Worm (Caenorhabditis elegans): Measurements from ENCODE around the gene R148.5.

DNA sequence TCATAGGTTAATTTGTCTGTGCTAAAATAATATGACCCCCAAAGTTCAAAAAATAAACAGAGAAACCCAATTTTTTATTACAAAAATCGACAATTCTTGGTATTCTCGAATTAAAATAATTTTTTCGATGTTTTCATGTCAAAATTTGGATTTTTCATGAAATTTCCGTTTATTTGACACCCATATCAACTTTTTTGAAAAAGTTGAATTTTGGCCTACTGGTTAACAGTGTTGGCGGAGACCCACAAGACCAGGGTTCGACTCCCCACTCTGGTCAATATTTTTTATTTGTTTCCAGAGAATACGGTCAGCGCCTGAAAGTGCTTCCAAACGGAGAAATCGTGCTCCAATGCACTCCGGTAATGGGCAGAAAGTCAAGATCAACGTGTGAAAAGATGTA is 26.3 kb downstream of the R148.5 start:
- no peak for TF ChIP-seq lin-39 (tag; optimal IDR thresholded peaks at IDR 0.05)
- no peak for TF ChIP-seq ces-1 (GFP tag; optimal IDR thresholded peaks at IDR 0.05)
